Fruit fly (Drosophila melanogaster) whole organism, embryonic: ENCODE data around the gene CG14147.

Experiments
- Bgb ChIP-seq: fragments of 200-800 bp; sonication (Bioruptor generic); IDR thresholded peaks from 2 replicates; pipeline ENCODE4 v1.3.6; 2022; ENCODE audit warnings: missing biosample characterization, missing genetic modification characterization; ENCODE audit not compliant: partially characterized antibody
- C15 ChIP-seq: fragments of 200-800 bp; sonication (Bioruptor generic); IDR thresholded peaks from 3 replicates; pipeline ENCODE4 v1.3.6; 2022; ENCODE audit warnings: missing biosample characterization, missing genetic modification characterization
- CG10209 ChIP-seq: fragments of 200-800 bp; sonication (Bioruptor generic); optimal IDR thresholded peaks from 3 replicates; lab custom pipeline; 2017; ENCODE audit warnings: missing biosample characterization, mild to moderate bottlenecking, missing genetic modification characterization, missing genetic modification reagents
- CG11504 ChIP-seq: fragments of 200-800 bp; sonication (Bioruptor generic); optimal IDR thresholded peaks from 3 replicates; lab custom pipeline; 2019; ENCODE audit warnings: missing biosample characterization, mild to moderate bottlenecking, missing genetic modification characterization, moderate library complexity
- CG13424 ChIP-seq: fragments of 200-800 bp; sonication (Bioruptor generic); optimal IDR thresholded peaks from 2 replicates; lab custom pipeline; 2019; ENCODE audit warnings: missing biosample characterization, mild to moderate bottlenecking, missing genetic modification characterization, moderate library complexity
- CG13624 ChIP-seq: fragments of 200-800 bp; sonication (Bioruptor generic); optimal IDR thresholded peaks from 2 replicates; lab custom pipeline; 2016; ENCODE audit warnings: missing biosample characterization, missing genetic modification characterization
- CG14710 ChIP-seq: fragments of 200-800 bp; sonication (Bioruptor generic); optimal IDR thresholded peaks from 3 replicates; lab custom pipeline; 2019; ENCODE audit warnings: missing biosample characterization, mild to moderate bottlenecking, missing genetic modification characterization, moderate library complexity
- CG17328 ChIP-seq: fragments of 200-800 bp; sonication (Bioruptor generic); IDR thresholded peaks from 2 replicates; pipeline ENCODE4 v1.3.6; 2022; ENCODE audit warnings: missing biosample characterization, missing genetic modification characterization
- CG18262 ChIP-seq: fragments of 200-800 bp; optimal IDR thresholded peaks from 3 replicates; lab custom pipeline; 2019; ENCODE audit warnings: missing biosample characterization, mild to moderate bottlenecking, missing genetic modification characterization, moderate library complexity
- CG2202 ChIP-seq: fragments of 200-800 bp; sonication (Bioruptor generic); optimal IDR thresholded peaks from 2 replicates; lab custom pipeline; 2018; ENCODE audit warnings: missing biosample characterization, mild to moderate bottlenecking, missing genetic modification characterization
- CG32772 ChIP-seq: fragments of 200-800 bp; sonication (Bioruptor generic); IDR thresholded peaks from 2 replicates; pipeline ENCODE4 v1.3.6; 2022; ENCODE audit warnings: missing biosample characterization, missing genetic modification characterization
- CG33557 ChIP-seq: fragments of 200-800 bp; sonication (Bioruptor generic); optimal IDR thresholded peaks from 2 replicates; lab custom pipeline; 2019; ENCODE audit warnings: missing biosample characterization, mild to moderate bottlenecking, missing genetic modification characterization, moderate library complexity
- CG34224 ChIP-seq: fragments of 200-800 bp; sonication (Bioruptor generic); IDR thresholded peaks from 3 replicates; pipeline ENCODE4 v1.3.6; 2022; ENCODE audit warnings: missing biosample characterization, missing genetic modification characterization; ENCODE audit not compliant: partially characterized antibody
- CG42726 ChIP-seq: fragments of 200-800 bp; sonication (Bioruptor generic); IDR thresholded peaks from 2 replicates; pipeline ENCODE4 v1.3.6; 2022; ENCODE audit warnings: missing biosample characterization, missing genetic modification characterization; ENCODE audit not compliant: partially characterized antibody
- CG7839 ChIP-seq: fragments of 200-800 bp; sonication (Bioruptor generic); optimal IDR thresholded peaks from 3 replicates; lab custom pipeline; 2018; ENCODE audit warnings: missing biosample characterization, mild to moderate bottlenecking, missing genetic modification characterization, moderate library complexity
- CG7963 ChIP-seq: fragments of 200-800 bp; sonication (Bioruptor generic); IDR thresholded peaks from 3 replicates; pipeline ENCODE4 v1.3.6; 2022; ENCODE audit warnings: missing biosample characterization, missing genetic modification characterization; ENCODE audit not compliant: partially characterized antibody
- CG8388 ChIP-seq: fragments of 200-800 bp; sonication (Bioruptor generic); optimal IDR thresholded peaks from 2 replicates; lab custom pipeline; 2019; ENCODE audit warnings: missing biosample characterization, mild to moderate bottlenecking, missing genetic modification characterization, moderate library complexity
- CG8765 ChIP-seq: fragments of 200-800 bp; sonication (Bioruptor generic); IDR thresholded peaks from 2 replicates; pipeline ENCODE4 v1.3.6; 2022; ENCODE audit warnings: missing biosample characterization, missing genetic modification characterization
- CG9727 ChIP-seq: fragments of 200-800 bp; sonication (Bioruptor generic); optimal IDR thresholded peaks from 3 replicates; lab custom pipeline; 2017; ENCODE audit warnings: missing biosample characterization, mild to moderate bottlenecking, missing genetic modification characterization
- Chrac-16 ChIP-seq: fragments of 200-800 bp; sonication (Bioruptor generic); optimal IDR thresholded peaks from 3 replicates; lab custom pipeline; 2016; ENCODE audit warnings: missing biosample characterization, missing genetic modification characterization
- D ChIP-seq, 2 experiments: fragments of 200-800 bp in 1 of 2; fragments of >200 bp in 1 of 2; sonication (Bioruptor generic) in 1 of 2; optimal IDR thresholded peaks; 2 replicates in 1 of 2; 3 replicates in 1 of 2; lab custom pipeline; 2017; ENCODE audit warnings: mild to moderate bottlenecking in 1 of 2, missing biosample characterization in 1 of 2, missing genetic modification characterization in 1 of 2, missing genetic modification reagents in 1 of 2
- Doc2 ChIP-seq: fragments of 200-800 bp; sonication (Bioruptor generic); IDR thresholded peaks from 2 replicates; pipeline ENCODE4 v1.3.6; 2022; ENCODE audit warnings: missing biosample characterization, missing genetic modification characterization
- E2f2 ChIP-seq: fragments of 200-800 bp; sonication (Bioruptor generic); IDR thresholded peaks from 2 replicates; pipeline ENCODE4 v1.3.6; 2022; ENCODE audit warnings: missing biosample characterization, missing genetic modification characterization
- HLH3B ChIP-seq: fragments of 200-800 bp; sonication (Bioruptor generic); IDR thresholded peaks from 2 replicates; pipeline ENCODE4 v1.3.6; 2022; ENCODE audit warnings: missing biosample characterization, missing genetic modification characterization
- Lpt ChIP-seq: fragments of >200 bp; optimal IDR thresholded peaks from 2 replicates; lab custom pipeline; 2018; ENCODE audit warnings: missing biosample characterization, missing genetic modification characterization
- Mrtf ChIP-seq: fragments of 200-800 bp; sonication (Bioruptor generic); IDR thresholded peaks from 3 replicates; pipeline ENCODE4 v1.3.6; 2022; ENCODE audit warnings: missing biosample characterization, missing genetic modification characterization
- Oli ChIP-seq: fragments of 200-800 bp; sonication (Bioruptor generic); optimal IDR thresholded peaks from 2 replicates; lab custom pipeline; 2018; ENCODE audit warnings: missing biosample characterization, mild to moderate bottlenecking, missing genetic modification characterization, moderate library complexity
- Ssrp ChIP-seq: fragments of 200-800 bp; sonication (Bioruptor generic); optimal IDR thresholded peaks from 2 replicates; lab custom pipeline; 2018; ENCODE audit warnings: missing biosample characterization, mild to moderate bottlenecking, missing genetic modification characterization, moderate library complexity
- Xrp1 ChIP-seq: fragments of 200-800 bp; sonication (Bioruptor generic); IDR thresholded peaks from 2 replicates; pipeline ENCODE4 v1.3.6; 2022; ENCODE audit warnings: missing biosample characterization, missing genetic modification characterization
- bsh ChIP-seq, 2 experiments: fragments of 200-800 bp; sonication (Bioruptor generic); optimal IDR thresholded peaks; 2 replicates each; lab custom pipeline; 2017 to 2018; ENCODE audit warnings: mild to moderate bottlenecking in 2 of 2, missing biosample characterization in 2 of 2, missing genetic modification characterization in 2 of 2, moderate library complexity in 1 of 2
- chm ChIP-seq: fragments of 200-800 bp; sonication (Bioruptor generic); IDR thresholded peaks from 2 replicates; pipeline ENCODE4 v1.3.6; 2022; ENCODE audit warnings: missing biosample characterization, missing genetic modification characterization
- ci ChIP-seq: fragments of 200-800 bp; sonication (Bioruptor generic); IDR thresholded peaks from 3 replicates; pipeline ENCODE4 v1.3.6; 2022; ENCODE audit warnings: missing biosample characterization, missing genetic modification characterization
- crol ChIP-seq: fragments of 200-800 bp; sonication (Bioruptor generic); IDR thresholded peaks from 2 replicates; pipeline ENCODE4 v1.3.6; 2022; ENCODE audit warnings: missing biosample characterization, missing genetic modification characterization
- dmrt11E ChIP-seq: fragments of 200-800 bp; sonication (Bioruptor generic); optimal IDR thresholded peaks from 3 replicates; lab custom pipeline; 2018; ENCODE audit warnings: missing biosample characterization, mild to moderate bottlenecking, missing genetic modification characterization, moderate library complexity
- en ChIP-seq: fragments of 200-800 bp; sonication (Bioruptor generic); optimal IDR thresholded peaks from 2 replicates; lab custom pipeline; 2016; ENCODE audit warnings: missing biosample characterization, missing genetic modification characterization
- grn ChIP-seq: fragments of 200-800 bp; sonication (Bioruptor generic); optimal IDR thresholded peaks from 3 replicates; lab custom pipeline; 2017; ENCODE audit warnings: missing biosample characterization, missing genetic modification characterization
- jing ChIP-seq: fragments of 200-800 bp; sonication (Bioruptor generic); optimal IDR thresholded peaks from 2 replicates; lab custom pipeline; 2018; ENCODE audit warnings: missing biosample characterization, mild to moderate bottlenecking, missing genetic modification characterization
- kni ChIP-seq: fragments of 200-800 bp; sonication (Bioruptor generic); optimal IDR thresholded peaks from 3 replicates; lab custom pipeline; 2017; ENCODE audit warnings: mild to moderate bottlenecking, missing biosample characterization, missing genetic modification reagents, missing genetic modification characterization
- maf-S ChIP-seq: fragments of 200-800 bp; sonication (Bioruptor generic); optimal IDR thresholded peaks from 2 replicates; lab custom pipeline; 2016; ENCODE audit warnings: missing biosample characterization, missing genetic modification characterization
- mld ChIP-seq: fragments of 200-800 bp; sonication (Bioruptor generic); IDR thresholded peaks from 3 replicates; pipeline ENCODE4 v1.3.6; 2022; ENCODE audit warnings: missing biosample characterization, missing genetic modification characterization; ENCODE audit not compliant: partially characterized antibody
- org-1 ChIP-seq: fragments of 200-800 bp; sonication (Bioruptor generic); optimal IDR thresholded peaks from 2 replicates; lab custom pipeline; 2017; ENCODE audit warnings: missing biosample characterization, missing genetic modification characterization
- row ChIP-seq: fragments of 200-800 bp; sonication (Bioruptor generic); IDR thresholded peaks from 3 replicates; pipeline ENCODE4 v1.3.6; 2022; ENCODE audit warnings: missing biosample characterization, missing genetic modification characterization
- shn ChIP-seq: fragments of 200-800 bp; sonication (Bioruptor generic); optimal IDR thresholded peaks from 3 replicates; lab custom pipeline; 2016; ENCODE audit warnings: missing biosample characterization, missing genetic modification characterization
- slbo ChIP-seq: fragments of 200-800 bp; sonication (Bioruptor generic); IDR thresholded peaks from 2 replicates; pipeline ENCODE4 v1.3.6; 2022; ENCODE audit warnings: missing biosample characterization, missing genetic modification characterization
- sob ChIP-seq: fragments of 200-800 bp; sonication (Bioruptor generic); IDR thresholded peaks from 2 replicates; pipeline ENCODE4 v1.3.6; 2022; ENCODE audit warnings: missing biosample characterization, missing genetic modification characterization
- tgo ChIP-seq: fragments of 200-800 bp; sonication (Bioruptor generic); IDR thresholded peaks from 3 replicates; pipeline ENCODE4 v1.3.6; 2022; ENCODE audit warnings: missing biosample characterization, missing genetic modification characterization
- trem ChIP-seq: fragments of 200-800 bp; optimal IDR thresholded peaks from 3 replicates; lab custom pipeline; 2019; ENCODE audit warnings: missing biosample characterization, mild to moderate bottlenecking, missing genetic modification characterization, moderate library complexity
- unpg ChIP-seq: fragments of 200-800 bp; sonication (Bioruptor generic); optimal IDR thresholded peaks from 3 replicates; lab custom pipeline; 2018; ENCODE audit warnings: missing biosample characterization, mild to moderate bottlenecking, missing genetic modification characterization, moderate library complexity
- zf30C ChIP-seq: fragments of 200-800 bp; sonication (Bioruptor generic); optimal IDR thresholded peaks from 3 replicates; lab custom pipeline; 2018; ENCODE audit warnings: missing biosample characterization, mild to moderate bottlenecking, missing genetic modification characterization

The CG14147 gene

DNA sequence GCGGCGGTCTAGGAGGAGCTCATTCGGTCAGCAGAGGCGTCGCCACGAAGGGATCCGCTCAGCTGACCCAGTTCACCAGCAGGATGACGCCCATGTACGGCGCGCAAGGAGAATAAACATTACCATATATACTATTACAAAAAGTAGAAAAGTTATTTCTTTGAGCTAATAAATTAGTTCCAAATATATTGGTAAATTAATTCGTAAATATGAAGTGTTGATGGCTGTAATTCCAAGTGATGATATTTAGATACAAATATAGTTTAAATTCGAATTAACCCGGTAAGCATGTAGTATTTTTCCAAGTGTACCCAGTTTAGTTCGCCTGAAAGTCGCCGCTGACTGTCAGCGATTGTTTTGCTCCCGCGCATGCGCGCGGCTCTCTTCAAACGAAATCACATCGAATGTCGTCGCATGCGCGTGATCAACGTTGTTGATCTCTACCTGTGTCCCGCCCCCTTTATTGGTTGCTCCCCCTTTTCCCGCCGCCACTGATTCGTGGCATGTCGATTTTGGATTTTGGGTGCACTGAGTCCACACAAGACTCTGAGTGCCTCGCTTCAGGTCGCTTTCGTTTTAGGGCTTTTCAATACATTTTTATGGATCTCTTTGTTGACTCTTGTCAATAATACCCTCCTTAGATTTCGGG lies 10.3 kb upstream of the CG14147 start (continued):
- TF ChIP-seq E2f2 (GFP tag; lab: Robert Waterston, UW) (no peak), maf-S (GFP tag; lab: Kevin White, UChicago) (no peak), CG9727 (peak; percentile 5), CG13424 (tag; lab: Kevin White, UChicago) (peak; percentile 7), Oli (tag; lab: Kevin White, UChicago) (peak; percentile 10), CG14710 (peak; percentile 21), crol (peak; percentile 80), Mrtf (no peak), tgo (no peak), Doc2 (GFP tag; lab: Robert Waterston, UW) (no peak), CG2202 (tag; lab: Kevin White, UChicago) (no peak), HLH3B (no peak), bsh (GFP tag; optimal IDR thresholded peaks at IDR 0.05; lab: Kevin White, UChicago) (peak in 1 of 2 experiments; percentile 24), jing (GFP tag; lab: Kevin White, UChicago) (no peak), org-1 (GFP tag; lab: Kevin White, UChicago) (no peak), mld (GFP tag; lab: Robert Waterston, UW) (no peak), CG34224 (GFP tag; lab: Robert Waterston, UW) (no peak), CG32772 (GFP tag; lab: Robert Waterston, UW) (no peak), CG18262 (tag; lab: Kevin White, UChicago) (peak; percentile 10), en (GFP tag; lab: Kevin White, UChicago) (no peak), Bgb (GFP tag; lab: Robert Waterston, UW) (no peak), CG8388 (peak; percentile 4), CG8765 (no peak), CG11504 (tag; lab: Kevin White, UChicago) (peak; percentile 14), C15 (GFP tag; lab: Robert Waterston, UW) (no peak), CG10209 (GFP tag; lab: Kevin White, UChicago) (no peak), CG17328 (0 out of 2 replicates have a peak, but pooled peaks have one; percentile 36), row (GFP tag; lab: Robert Waterston, UW) (peak; percentile 23; the same call in 1 of the 3 replicates), Lpt (GFP tag; lab: Kevin White, UChicago) (no peak), CG7839 (tag; lab: Kevin White, UChicago) (peak; percentile 23), CG42726 (GFP tag; lab: Robert Waterston, UW) (no peak), trem (tag; lab: Kevin White, UChicago) (peak; percentile 4), zf30C (GFP tag; lab: Kevin White, UChicago) (peak; percentile 16), Ssrp (tag; lab: Kevin White, UChicago) (peak; percentile 13), Chrac-16 (GFP tag; lab: Kevin White, UChicago) (peak; percentile 12), slbo (no peak), CG7963 (no peak), shn (no peak), sob (GFP tag; lab: Robert Waterston, UW) (peak; percentile 31; the same call in 1 of the 2 replicates), Xrp1 (GFP tag; lab: Robert Waterston, UW) (peak; percentile 45; the same call in 1 of the 2 replicates), CG13624 (no peak), unpg (GFP tag; lab: Kevin White, UChicago) (peak; percentile 34), chm (peak; percentile 38; the same call in 1 of the 2 replicates), dmrt11E (peak; percentile 71), ci (GFP tag; lab: Robert Waterston, UW) (peak; percentile 58; the same call in 1 of the 3 replicates), grn (GFP tag; lab: Kevin White, UChicago) (no peak), kni (GFP tag; lab: Kevin White, UChicago) (peak; percentile 48), CG33557 (GFP tag; lab: Kevin White, UChicago) (peak; percentile 4), D (optimal IDR thresholded peaks at IDR 0.05; lab: Kevin White, UChicago) (no peak), D (GFP tag; optimal IDR thresholded peaks at IDR 0.05; lab: Kevin White, UChicago) (peak; percentile 22)
